Worm (Caenorhabditis elegans) whole organism, L3 larva: ENCODE data around the gene F58F9.8.

Experiments used
- nfya-1 ChIP-seq: sonication (generic microtip); optimal IDR thresholded peaks from 2 replicates; lab custom pipeline; 2017; ENCODE audit warnings: missing genetic modification characterization, mild to moderate bottlenecking, missing compliant biosample characterization, antibody characterized with exemption, moderate library complexity; ENCODE audit not compliant: insufficient read depth
- nhr-237 ChIP-seq: fragments of 150-350 bp; optimal IDR thresholded peaks from 2 replicates; lab custom pipeline; 2014; ENCODE audit warnings: missing biosample characterization, missing genetic modification characterization
- nhr-43 ChIP-seq: sonication (generic microtip); optimal IDR thresholded peaks from 2 replicates; lab custom pipeline; 2016; ENCODE audit warnings: mild to moderate bottlenecking, missing genetic modification characterization, missing compliant biosample characterization; ENCODE audit not compliant: poor library complexity, severe bottlenecking

DNA sequence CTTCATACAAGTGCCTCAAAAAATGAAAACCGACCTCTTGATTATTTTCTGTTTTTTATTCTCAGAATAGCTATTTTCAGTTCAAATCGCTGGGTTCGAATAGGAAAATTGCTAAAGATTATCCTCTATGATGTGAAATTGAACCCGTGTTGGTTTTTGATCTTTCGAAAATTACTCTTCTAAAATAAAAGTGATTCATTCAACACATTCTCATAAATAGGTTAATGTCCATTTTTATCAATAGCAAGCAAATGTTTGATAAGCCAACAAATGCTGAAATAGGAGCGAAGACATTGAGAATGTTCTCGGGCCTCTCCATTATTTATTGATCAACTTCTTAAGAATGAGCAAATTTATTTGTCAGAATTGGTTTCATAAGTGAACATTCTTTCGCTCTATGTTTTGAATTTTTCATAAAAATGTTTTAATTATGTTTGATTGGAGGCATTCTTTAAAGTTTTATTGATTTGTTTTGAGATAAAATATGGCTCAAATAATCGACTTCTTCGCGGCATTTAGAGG lies 5.1 kb upstream of the F58F9.8 start, which contains the start of gene F58F9.3:
- no peak for TF ChIP-seq nfya-1
- no peak for TF ChIP-seq nhr-237 (tag; lab: Kevin White, UChicago)
- TF ChIP-seq nhr-43 (tag; lab: Kevin White, UChicago) = no peak
